Fruit fly (Drosophila melanogaster) whole organism, embryonic: ENCODE measurements around the gene Pisd.

Experiments
- CG10267 ChIP-seq: fragments of 200-800 bp; sonication (Bioruptor generic); optimal IDR thresholded peaks from 2 replicates; lab custom pipeline; 2018; ENCODE audit warnings: missing biosample characterization, mild to moderate bottlenecking, missing genetic modification characterization, moderate library complexity
- CG11085 ChIP-seq: fragments of 200-800 bp; sonication (Bioruptor generic); IDR thresholded peaks from 2 replicates; pipeline ENCODE4 v1.3.6; 2022; ENCODE audit warnings: missing biosample characterization, missing genetic modification characterization
- CG14441 ChIP-seq: fragments of 200-800 bp; sonication (Bioruptor generic); IDR thresholded peaks from 2 replicates; pipeline ENCODE4 v1.3.6; 2022; ENCODE audit warnings: missing biosample characterization, missing genetic modification characterization
- CG2129 ChIP-seq: fragments of 200-800 bp; sonication (Bioruptor generic); IDR thresholded peaks from 2 replicates; pipeline ENCODE4 v1.3.6; 2022; ENCODE audit warnings: missing biosample characterization, missing genetic modification characterization; ENCODE audit not compliant: partially characterized antibody
- CG32767 ChIP-seq: fragments of 200-800 bp; sonication (Bioruptor generic); IDR thresholded peaks from 2 replicates; pipeline ENCODE4 v1.3.6; 2022; ENCODE audit warnings: missing biosample characterization, missing genetic modification characterization
- CG33557 ChIP-seq: fragments of 200-800 bp; sonication (Bioruptor generic); optimal IDR thresholded peaks from 2 replicates; lab custom pipeline; 2019; ENCODE audit warnings: missing biosample characterization, mild to moderate bottlenecking, missing genetic modification characterization, moderate library complexity
- CG3838 ChIP-seq: fragments of 200-800 bp; sonication (Bioruptor generic); optimal IDR thresholded peaks from 3 replicates; lab custom pipeline; 2016; ENCODE audit warnings: missing biosample characterization, missing genetic modification characterization
- CG4328 ChIP-seq: fragments of 200-800 bp; sonication (Bioruptor generic); optimal IDR thresholded peaks from 3 replicates; lab custom pipeline; 2017; ENCODE audit warnings: missing biosample characterization, missing genetic modification reagents, missing genetic modification characterization
- CG4730 ChIP-seq: fragments of 200-800 bp; sonication (Bioruptor generic); IDR thresholded peaks from 2 replicates; pipeline ENCODE4 v1.3.6; 2022; ENCODE audit warnings: missing biosample characterization, missing genetic modification characterization
- CG6813 ChIP-seq: fragments of 200-800 bp; sonication (Bioruptor generic); optimal IDR thresholded peaks from 2 replicates; lab custom pipeline; 2017; ENCODE audit warnings: missing biosample characterization, missing genetic modification characterization, mild to moderate bottlenecking, moderate library complexity, missing genetic modification reagents
- CG7556 ChIP-seq: fragments of 200-800 bp; sonication (Bioruptor generic); optimal IDR thresholded peaks from 2 replicates; lab custom pipeline; 2017; ENCODE audit warnings: missing biosample characterization, mild to moderate bottlenecking, missing genetic modification characterization
- CG9215 ChIP-seq: fragments of 200-800 bp; sonication (Bioruptor generic); IDR thresholded peaks from 2 replicates; pipeline ENCODE4 v1.3.6; 2022; ENCODE audit warnings: missing biosample characterization, missing genetic modification characterization
- CG9609 ChIP-seq: fragments of 200-800 bp; sonication (Bioruptor generic); optimal IDR thresholded peaks from 3 replicates; lab custom pipeline; 2016; ENCODE audit warnings: missing biosample characterization, missing genetic modification characterization
- CG9727 ChIP-seq: fragments of 200-800 bp; sonication (Bioruptor generic); optimal IDR thresholded peaks from 3 replicates; lab custom pipeline; 2017; ENCODE audit warnings: missing biosample characterization, mild to moderate bottlenecking, missing genetic modification characterization
- CG9797 ChIP-seq: fragments of 200-800 bp; sonication (Bioruptor generic); optimal IDR thresholded peaks from 3 replicates; lab custom pipeline; 2018; ENCODE audit warnings: missing biosample characterization, mild to moderate bottlenecking, missing genetic modification characterization
- CG9876 ChIP-seq: fragments of 200-800 bp; sonication (Bioruptor generic); optimal IDR thresholded peaks from 2 replicates; lab custom pipeline; 2016; ENCODE audit warnings: missing biosample characterization, missing genetic modification characterization
- CG9932 ChIP-seq: fragments of 200-800 bp; sonication (Bioruptor generic); IDR thresholded peaks from 2 replicates; pipeline ENCODE4 v1.3.6; 2022; ENCODE audit warnings: missing biosample characterization, missing genetic modification characterization
- Camta ChIP-seq: fragments of 200-800 bp; sonication (Bioruptor generic); optimal IDR thresholded peaks from 2 replicates; lab custom pipeline; 2016; ENCODE audit warnings: missing biosample characterization, missing genetic modification characterization
- Chrac-16 ChIP-seq: fragments of 200-800 bp; sonication (Bioruptor generic); optimal IDR thresholded peaks from 3 replicates; lab custom pipeline; 2016; ENCODE audit warnings: missing biosample characterization, missing genetic modification characterization
- CoRest ChIP-seq: fragments of 200-800 bp; sonication (Bioruptor generic); optimal IDR thresholded peaks from 3 replicates; lab custom pipeline; 2018; ENCODE audit warnings: missing biosample characterization, mild to moderate bottlenecking, missing genetic modification characterization, moderate library complexity
- Hr51 ChIP-seq, 2 experiments: fragments of 200-800 bp; sonication (Bioruptor generic); optimal IDR thresholded peaks; 2 replicates in 1 of 2; 3 replicates in 1 of 2; lab custom pipeline; 2016 to 2018; ENCODE audit warnings: missing biosample characterization in 2 of 2, missing genetic modification characterization in 2 of 2, mild to moderate bottlenecking in 1 of 2, moderate library complexity in 1 of 2
- Lpt ChIP-seq: fragments of >200 bp; optimal IDR thresholded peaks from 2 replicates; lab custom pipeline; 2018; ENCODE audit warnings: missing biosample characterization, missing genetic modification characterization
- MESR4 ChIP-seq: fragments of 200-800 bp; sonication (Bioruptor generic); optimal IDR thresholded peaks from 2 replicates; lab custom pipeline; 2018; ENCODE audit warnings: missing biosample characterization, mild to moderate bottlenecking, missing genetic modification characterization, moderate library complexity
- Med ChIP-seq: fragments of 200-800 bp; sonication (Bioruptor generic); peaks from one replicate; lab custom pipeline; 2016; ENCODE audit warnings: missing biosample characterization, missing genetic modification characterization, mild to moderate bottlenecking, inconsistent platforms, moderate library complexity
- NfI ChIP-seq: fragments of 200-800 bp; sonication (Bioruptor generic); optimal IDR thresholded peaks from 3 replicates; lab custom pipeline; 2018; ENCODE audit warnings: missing biosample characterization, mild to moderate bottlenecking, missing genetic modification characterization, moderate library complexity
- Optix ChIP-seq: fragments of 200-800 bp; sonication (Bioruptor generic); IDR thresholded peaks from 3 replicates; pipeline ENCODE4 v1.3.6; 2022; ENCODE audit warnings: missing biosample characterization, missing genetic modification characterization
- PHDP ChIP-seq: fragments of 200-800 bp; sonication (Bioruptor generic); optimal IDR thresholded peaks from 3 replicates; lab custom pipeline; 2018; ENCODE audit warnings: missing biosample characterization, mild to moderate bottlenecking, missing genetic modification characterization, moderate library complexity
- Scr ChIP-seq: fragments of 200-800 bp; sonication (Bioruptor generic); IDR thresholded peaks from 2 replicates; pipeline ENCODE4 v1.3.6; 2022; ENCODE audit warnings: missing biosample characterization, missing genetic modification characterization; ENCODE audit not compliant: partially characterized antibody
- abd-A ChIP-seq: fragments of 200-800 bp; sonication (Bioruptor generic); optimal IDR thresholded peaks from 3 replicates; lab custom pipeline; 2019; ENCODE audit warnings: missing biosample characterization, mild to moderate bottlenecking, missing genetic modification characterization, moderate library complexity
- bigmax ChIP-seq: fragments of 200-800 bp; sonication (Bioruptor generic); optimal IDR thresholded peaks from 2 replicates; lab custom pipeline; 2018; ENCODE audit warnings: missing biosample characterization, mild to moderate bottlenecking, missing genetic modification characterization
- cad ChIP-seq: fragments of >200 bp; optimal IDR thresholded peaks from 2 replicates; lab custom pipeline; 2017; ENCODE audit warnings: missing biosample characterization, missing genetic modification characterization
- cg ChIP-seq: fragments of 200-800 bp; sonication (Bioruptor generic); optimal IDR thresholded peaks from 3 replicates; lab custom pipeline; 2019; ENCODE audit warnings: missing biosample characterization, mild to moderate bottlenecking, missing genetic modification characterization, moderate library complexity
- croc ChIP-seq: fragments of 200-800 bp; sonication (Bioruptor generic); conservative IDR thresholded peaks from 3 replicates; pipeline ENCODE4 v1.3.6; 2022; ENCODE audit warnings: missing biosample characterization, missing genetic modification characterization
- crp ChIP-seq, 2 experiments: fragments of 200-800 bp; sonication (Bioruptor generic); optimal IDR thresholded peaks; 2 replicates in 1 of 2; 3 replicates in 1 of 2; lab custom pipeline; 2017; ENCODE audit warnings: missing biosample characterization in 2 of 2, missing genetic modification characterization in 2 of 2, mild to moderate bottlenecking in 1 of 2, moderate library complexity in 1 of 2
- cwo ChIP-seq: fragments of 200-800 bp; sonication (Bioruptor generic); optimal IDR thresholded peaks from 3 replicates; lab custom pipeline; 2017; ENCODE audit warnings: missing biosample characterization, missing genetic modification characterization, mild to moderate bottlenecking, moderate library complexity, missing genetic modification reagents
- dimm ChIP-seq: fragments of 200-800 bp; sonication (Bioruptor generic); IDR thresholded peaks from 2 replicates; pipeline ENCODE4 v1.3.6; 2022; ENCODE audit warnings: missing biosample characterization, missing genetic modification characterization
- dmrt11E ChIP-seq: fragments of 200-800 bp; sonication (Bioruptor generic); optimal IDR thresholded peaks from 3 replicates; lab custom pipeline; 2018; ENCODE audit warnings: missing biosample characterization, mild to moderate bottlenecking, missing genetic modification characterization, moderate library complexity
- ewg ChIP-seq: fragments of 200-800 bp; sonication (Bioruptor generic); optimal IDR thresholded peaks from 3 replicates; lab custom pipeline; 2017; ENCODE audit warnings: mild to moderate bottlenecking, missing biosample characterization, missing genetic modification reagents, missing genetic modification characterization
- gcm ChIP-seq: fragments of 200-800 bp; sonication (Bioruptor generic); optimal IDR thresholded peaks from 2 replicates; lab custom pipeline; 2019; ENCODE audit warnings: missing biosample characterization, mild to moderate bottlenecking, missing genetic modification characterization, moderate library complexity
- hkb ChIP-seq, 2 experiments: fragments of 200-800 bp in 1 of 2; fragments of >200 bp in 1 of 2; sonication (Bioruptor generic) in 1 of 2; IDR thresholded peaks in 1 of 2; optimal IDR thresholded peaks in 1 of 2; 2 replicates each; pipeline versions ENCODE4 v1.3.6 to Lab custom; 2017 to 2022; ENCODE audit warnings: missing biosample characterization in 1 of 2, missing genetic modification characterization in 1 of 2
- hth ChIP-seq: fragments of >200 bp; optimal IDR thresholded peaks from 2 replicates; lab custom pipeline; 2017; ENCODE audit warnings: inconsistent platforms
- oc ChIP-seq: fragments of 200-800 bp; sonication (Bioruptor generic); optimal IDR thresholded peaks from 2 replicates; lab custom pipeline; 2018; ENCODE audit warnings: missing biosample characterization, mild to moderate bottlenecking, missing genetic modification characterization, moderate library complexity
- otp ChIP-seq: fragments of 200-800 bp; sonication (Bioruptor generic); IDR thresholded peaks from 3 replicates; pipeline ENCODE4, ENCODE4 v1.3.6; 2022; ENCODE audit warnings: missing biosample characterization, missing genetic modification characterization
- pfk ChIP-seq: fragments of 200-800 bp; sonication (Bioruptor generic); optimal IDR thresholded peaks from 2 replicates; lab custom pipeline; 2018; ENCODE audit warnings: missing biosample characterization, mild to moderate bottlenecking, missing genetic modification characterization, moderate library complexity
- sc ChIP-seq, 3 experiments: fragments of >200 bp in 2 of 3; fragments of 200-800 bp in 1 of 3; sonication (Bioruptor generic) in 1 of 3; optimal IDR thresholded peaks; 2 replicates in 2 of 3; 3 replicates in 1 of 3; lab custom pipeline; 2017; ENCODE audit warnings: mild to moderate bottlenecking in 1 of 3, missing biosample characterization in 1 of 3, missing genetic modification characterization in 1 of 3, missing genetic modification reagents in 1 of 3
- sens-2 ChIP-seq: fragments of 200-800 bp; sonication (Bioruptor generic); IDR thresholded peaks from 2 replicates; pipeline ENCODE4 v1.3.6; 2022; ENCODE audit warnings: missing biosample characterization, missing genetic modification characterization
- vvl ChIP-seq: fragments of 200-800 bp; sonication (Bioruptor generic); IDR thresholded peaks from 2 replicates; pipeline ENCODE4 v1.3.6; 2022; ENCODE audit warnings: missing biosample characterization, missing genetic modification characterization

Pisd gene

DNA sequence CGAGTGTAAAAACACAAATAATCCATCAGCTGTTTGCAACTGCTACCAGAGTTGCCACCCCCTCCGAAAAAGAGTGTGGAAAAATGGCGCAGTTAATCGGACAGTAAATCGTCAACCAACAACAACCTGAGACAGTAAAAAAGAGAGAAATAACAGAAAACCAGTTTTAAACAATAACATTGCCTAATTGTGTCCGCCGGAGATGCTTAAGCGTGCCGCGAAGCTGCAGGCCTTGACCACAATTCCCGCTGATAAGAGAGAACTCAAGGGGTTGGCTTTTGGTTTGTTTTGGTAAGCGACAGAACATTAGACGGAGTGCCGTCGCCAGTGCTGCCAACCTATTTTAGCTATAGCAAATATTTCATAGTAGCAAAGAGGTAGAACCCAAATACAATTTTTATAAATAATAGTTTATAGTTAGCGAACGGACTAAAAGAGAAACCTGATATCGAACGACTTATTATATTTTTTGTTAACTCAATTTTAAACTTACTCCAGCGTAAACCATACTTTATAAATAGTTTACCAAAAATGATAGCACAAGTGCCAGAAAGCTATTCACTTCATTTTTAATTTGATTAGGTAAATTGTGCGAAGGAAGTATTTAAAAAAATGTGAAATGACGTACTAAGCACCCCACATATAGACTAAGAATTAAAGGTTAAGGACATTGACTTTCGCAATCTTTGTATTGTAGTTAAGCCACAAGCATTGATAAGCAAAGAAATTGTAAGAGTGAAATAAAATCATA is at the start of gene Pisd, which contains the start of gene Atg6:
Pisd (plus strand) TSS at position 94 of the 751 bp plus-strand sequence.
Atg6 (minus strand) TSS at position 93 of the 751 bp plus-strand sequence.
- TF ChIP-seq CG32767: no peak
- TF ChIP-seq CG3838 (GFP tag; lab: Kevin White, UChicago): peak; percentile 28
- peak; percentile 26 for TF ChIP-seq CG9797
- TF ChIP-seq cwo (GFP tag; lab: Kevin White, UChicago): peak; percentile 41
- TF ChIP-seq CG4730 (GFP tag; lab: Robert Waterston, UW): no peak
- peak; percentile 8 for TF ChIP-seq ewg
- TF ChIP-seq cad: no peak
- TF ChIP-seq otp (GFP tag; lab: Robert Waterston, UW): peak; percentile 52; the same call in 1 of the 3 replicates
- 0 out of 2 replicates have a peak, but pooled peaks have one; percentile 35 for TF ChIP-seq Scr (GFP tag; lab: Robert Waterston, UW)
- peak; percentile 10 for TF ChIP-seq CG33557 (GFP tag; lab: Kevin White, UChicago)
- TF ChIP-seq CoRest: no peak
- TF ChIP-seq hkb (optimal IDR thresholded peaks at IDR 0.05; lab: Kevin White, UChicago): no peak
- peak; percentile 32; the same call in 1 of the 2 replicates for TF ChIP-seq hkb (GFP tag; IDR thresholded peaks at IDR 0.05; lab: Robert Waterston, UW)
- peak; percentile 91 for TF ChIP-seq MESR4 (GFP tag; lab: Kevin White, UChicago)
- TF ChIP-seq CG9727 (GFP tag; lab: Kevin White, UChicago): no peak
- no peak for TF ChIP-seq Camta
- 0 out of 3 replicates have a peak, but pooled peaks have one; percentile 19 for TF ChIP-seq Optix
- peak; percentile 11 for TF ChIP-seq CG9609
- no peak for TF ChIP-seq CG9876
- no peak for TF ChIP-seq croc (GFP tag; lab: Robert Waterston, UW)
- no peak for TF ChIP-seq dimm
- peak; percentile 50; the same call in 1 of the 2 replicates for TF ChIP-seq CG9215 (GFP tag; lab: Robert Waterston, UW)
- TF ChIP-seq crp (GFP tag; optimal IDR thresholded peaks at IDR 0.05; lab: Kevin White, UChicago): peak; percentile 46 to 94
- peak; percentile 2 for TF ChIP-seq cg (GFP tag; lab: Kevin White, UChicago)
- no peak for TF ChIP-seq dmrt11E (tag; lab: Kevin White, UChicago)
- TF ChIP-seq CG9932: peak; percentile 68
- no peak for TF ChIP-seq sens-2
- no peak for TF ChIP-seq hth (lab: Kevin White, UChicago)
- TF ChIP-seq gcm (GFP tag; lab: Kevin White, UChicago): no peak
- no peak for TF ChIP-seq CG11085
- TF ChIP-seq Chrac-16 (GFP tag; lab: Kevin White, UChicago): peak; percentile 21
- no peak for TF ChIP-seq Lpt (GFP tag; lab: Kevin White, UChicago)
- TF ChIP-seq Med (GFP tag; lab: Kevin White, UChicago): peak; percentile 89
- peak; percentile 77 for TF ChIP-seq oc
- peak; percentile 1 for TF ChIP-seq NfI (GFP tag; lab: Kevin White, UChicago)
- TF ChIP-seq CG6813 (GFP tag; lab: Kevin White, UChicago): no peak
- TF ChIP-seq CG10267: peak; percentile 65
- TF ChIP-seq Hr51 (GFP tag; optimal IDR thresholded peaks at IDR 0.05; lab: Kevin White, UChicago): peak in 1 of 2 experiments; percentile 3
- no peak for TF ChIP-seq sc (optimal IDR thresholded peaks at IDR 0.05; lab: Kevin White, UChicago)
- TF ChIP-seq sc (GFP tag; optimal IDR thresholded peaks at IDR 0.05; lab: Kevin White, UChicago): no peak
- no peak for TF ChIP-seq pfk (GFP tag; lab: Kevin White, UChicago)
- TF ChIP-seq CG7556 (GFP tag; lab: Kevin White, UChicago): no peak
- TF ChIP-seq bigmax (GFP tag; lab: Kevin White, UChicago): peak; percentile 15
- TF ChIP-seq abd-A: peak; percentile 99
- TF ChIP-seq CG4328 (GFP tag; lab: Kevin White, UChicago): no peak
- TF ChIP-seq vvl: peak; percentile 66; the same call in 1 of the 2 replicates
- peak; percentile 28; the same call in 1 of the 2 replicates for TF ChIP-seq CG14441 (GFP tag; lab: Robert Waterston, UW)
- TF ChIP-seq CG2129: peak; percentile 20; the same call in 1 of the 2 replicates
- peak; percentile 20 for TF ChIP-seq PHDP (tag; lab: Kevin White, UChicago)
